Worm (Caenorhabditis elegans) whole organism, L4 larva: Measurements from ENCODE around the gene R10E11.5.

Experiments used
- F10B5.3 ChIP-seq: sonication (generic microtip); optimal IDR thresholded peaks from 2 replicates; lab custom pipeline; 2016; ENCODE audit warnings: mild to moderate bottlenecking, missing genetic modification characterization, missing compliant biosample characterization
- F49E8.2 ChIP-seq: sonication (generic microtip); optimal IDR thresholded peaks from 2 replicates; lab custom pipeline; 2016; ENCODE audit warnings: missing compliant biosample characterization, mild to moderate bottlenecking, missing genetic modification characterization, borderline replicate concordance
- R02D3.7 ChIP-seq: fragments of 150-350 bp; sonication (generic microtip); optimal IDR thresholded peaks from 3 replicates; lab custom pipeline; 2014; ENCODE audit warnings: missing biosample characterization, missing genetic modification characterization
- T20F7.1 ChIP-seq: fragments of 200-800 bp; sonication (Bioruptor generic); optimal IDR thresholded peaks from 2 replicates; lab custom pipeline; 2018; ENCODE audit warnings: mild to moderate bottlenecking, missing genetic modification characterization, missing compliant biosample characterization
- Y105C5A.15 ChIP-seq: fragments of 200-800 bp; sonication (Bioruptor generic); IDR thresholded peaks from 2 replicates; pipeline ENCODE4 v1.3.6; 2022; ENCODE audit warnings: missing genetic modification characterization, missing compliant biosample characterization
- Y48G9A.11 ChIP-seq: fragments of 200-800 bp; sonication (Bioruptor generic); IDR thresholded peaks from 2 replicates; pipeline ENCODE4 v1.3.6; 2022; ENCODE audit warnings: missing genetic modification reagents, missing genetic modification characterization, missing compliant biosample characterization
- Y75B8A.6 ChIP-seq: fragments of 200-800 bp; sonication (Bioruptor generic); IDR thresholded peaks from 2 replicates; pipeline ENCODE4 v1.3.6; 2022; ENCODE audit warnings: missing genetic modification reagents, missing genetic modification characterization, missing compliant biosample characterization
- ZK337.2 ChIP-seq: fragments of 200-800 bp; sonication (Bioruptor generic); IDR thresholded peaks from 2 replicates; pipeline ENCODE4 v1.3.6; 2022; ENCODE audit warnings: missing genetic modification reagents, missing genetic modification characterization, missing compliant biosample characterization
- ZK546.5 ChIP-seq, 2 experiments: sonication (generic microtip); optimal IDR thresholded peaks; 2 replicates each; lab custom pipeline; 2017; ENCODE audit warnings: missing biosample characterization in 2 of 2, missing genetic modification characterization in 2 of 2
- aly-2 ChIP-seq: sonication (generic microtip); optimal IDR thresholded peaks from 2 replicates; lab custom pipeline; 2018; ENCODE audit warnings: missing biosample characterization, missing genetic modification characterization
- arid-1 ChIP-seq: fragments of 200-800 bp; sonication (Bioruptor generic); conservative IDR thresholded peaks from 2 replicates; pipeline ENCODE4 v1.3.6; 2022; ENCODE audit warnings: missing genetic modification reagents, missing genetic modification characterization, missing compliant biosample characterization
- ceh-28 ChIP-seq: fragments of 150-350 bp; optimal IDR thresholded peaks from 2 replicates; lab custom pipeline; 2014; ENCODE audit warnings: missing biosample characterization, missing genetic modification reagents, missing genetic modification characterization
- ceh-32 ChIP-seq: sonication (generic microtip); optimal IDR thresholded peaks from 2 replicates; lab custom pipeline; 2016; ENCODE audit warnings: mild to moderate bottlenecking, missing genetic modification characterization, missing compliant biosample characterization; ENCODE audit not compliant: poor library complexity
- ceh-82 ChIP-seq: sonication (generic microtip); optimal IDR thresholded peaks from 2 replicates; lab custom pipeline; 2017; ENCODE audit warnings: missing biosample characterization, missing genetic modification characterization
- ces-1 ChIP-seq: fragments of 150-350 bp; sonication (generic microtip); optimal IDR thresholded peaks from 4 replicates; lab custom pipeline; 2014; ENCODE audit warnings: missing biosample characterization, missing genetic modification reagents, missing genetic modification characterization
- daf-12 ChIP-seq: fragments of 150-350 bp; optimal IDR thresholded peaks from 2 replicates; lab custom pipeline; 2014; ENCODE audit warnings: missing biosample characterization, missing genetic modification reagents, missing genetic modification characterization
- daf-19 ChIP-seq: fragments of 200-800 bp; sonication (Bioruptor generic); conservative IDR thresholded peaks from 2 replicates; pipeline ENCODE4 v1.3.6; 2022; ENCODE audit warnings: missing genetic modification characterization, missing compliant biosample characterization
- daf-8 ChIP-seq: fragments of 200-800 bp; sonication (Bioruptor generic); IDR thresholded peaks from 2 replicates; pipeline ENCODE4 v1.3.6; 2022; ENCODE audit warnings: missing genetic modification characterization, missing compliant biosample characterization
- dmd-6 ChIP-seq: fragments of 200-800 bp; sonication (Bioruptor generic); IDR thresholded peaks from 2 replicates; pipeline ENCODE4 v1.3.6; 2022; ENCODE audit warnings: missing genetic modification reagents, missing genetic modification characterization, missing compliant biosample characterization
- egl-43 ChIP-seq: fragments of 200-800 bp; sonication (Bioruptor generic); IDR thresholded peaks from 2 replicates; pipeline ENCODE4 v1.3.6; 2022; ENCODE audit warnings: missing genetic modification reagents, missing genetic modification characterization, missing compliant biosample characterization
- fos-1 ChIP-seq: fragments of 150-350 bp; optimal IDR thresholded peaks from 2 replicates; lab custom pipeline; 2014; ENCODE audit warnings: missing biosample characterization, missing genetic modification characterization
- gei-8 ChIP-seq: fragments of 200-800 bp; sonication (Bioruptor generic); optimal IDR thresholded peaks from 2 replicates; lab custom pipeline; 2018; ENCODE audit warnings: mild to moderate bottlenecking, missing genetic modification characterization, missing compliant biosample characterization
- hif-1 ChIP-seq, 2 experiments: sonication (generic microtip); optimal IDR thresholded peaks; 2 replicates each; lab custom pipeline; 2016 to 2017; ENCODE audit warnings: missing compliant biosample characterization in 2 of 2, missing genetic modification characterization in 2 of 2, missing genetic modification reagents in 2 of 2, missing genotype in 2 of 2, mild to moderate bottlenecking in 1 of 2
- hlh-30 ChIP-seq: sonication (generic microtip); optimal IDR thresholded peaks from 2 replicates; lab custom pipeline; 2017; ENCODE audit warnings: antibody characterized with exemption, mild to moderate bottlenecking, missing genetic modification characterization, missing compliant biosample characterization; ENCODE audit not compliant: insufficient read depth
- hmg-1.1 ChIP-seq: fragments of 200-800 bp; sonication (Bioruptor generic); IDR thresholded peaks from 2 replicates; pipeline ENCODE4 v1.3.6; 2022; ENCODE audit warnings: missing genetic modification reagents, missing genetic modification characterization, missing compliant biosample characterization
- jun-1 ChIP-seq: fragments of 150-350 bp; optimal IDR thresholded peaks from 2 replicates; lab custom pipeline; 2014; ENCODE audit warnings: missing biosample characterization, missing genetic modification reagents, missing genetic modification characterization
- lin-1 ChIP-seq: fragments of 200-800 bp; sonication (Bioruptor generic); IDR thresholded peaks from 2 replicates; pipeline ENCODE4 v1.3.6; 2022; ENCODE audit warnings: missing genetic modification reagents, missing genetic modification characterization, missing compliant biosample characterization
- lin-13 ChIP-seq: fragments of 150-350 bp; optimal IDR thresholded peaks from 2 replicates; lab custom pipeline; 2014; ENCODE audit warnings: missing biosample characterization, missing genetic modification reagents, missing genetic modification characterization
- lin-29 ChIP-seq: fragments of 200-800 bp; sonication (Bioruptor generic); IDR thresholded peaks from 2 replicates; pipeline ENCODE4 v1.3.6; 2022; ENCODE audit warnings: missing genetic modification reagents, missing genetic modification characterization, missing compliant biosample characterization
- lin-38 ChIP-seq: fragments of 200-800 bp; sonication (Bioruptor generic); IDR thresholded peaks from 2 replicates; pipeline ENCODE4 v1.3.6; 2022; ENCODE audit warnings: missing genetic modification reagents, missing genetic modification characterization, missing compliant biosample characterization
- lin-39 ChIP-seq: fragments of 150-350 bp; optimal IDR thresholded peaks from 2 replicates; lab custom pipeline; 2014; ENCODE audit warnings: missing biosample characterization, missing genetic modification reagents, missing genetic modification characterization
- madf-9 ChIP-seq: fragments of 200-800 bp; sonication (Bioruptor generic); conservative IDR thresholded peaks from 2 replicates; pipeline ENCODE4 v1.3.6; 2022; ENCODE audit warnings: missing genetic modification reagents, missing genetic modification characterization, missing compliant biosample characterization
- mdl-1 ChIP-seq, 2 experiments: fragments of 150-350 bp in 1 of 2; sonication (generic microtip) in 1 of 2; optimal IDR thresholded peaks; 2 replicates each; lab custom pipeline; 2014 to 2017; ENCODE audit warnings: missing biosample characterization in 2 of 2, missing genetic modification characterization in 2 of 2
- mxl-3 ChIP-seq: fragments of 200-800 bp; sonication (Bioruptor generic); optimal IDR thresholded peaks from 2 replicates; lab custom pipeline; 2018; ENCODE audit warnings: mild to moderate bottlenecking, missing genetic modification characterization, missing compliant biosample characterization
- nhr-102 ChIP-seq: sonication (generic microtip); optimal IDR thresholded peaks from 2 replicates; lab custom pipeline; 2016; ENCODE audit warnings: mild to moderate bottlenecking, missing genetic modification characterization, moderate library complexity, missing compliant biosample characterization
- nhr-237 ChIP-seq: sonication (generic microtip); optimal IDR thresholded peaks from 2 replicates; lab custom pipeline; 2017; ENCODE audit warnings: missing biosample characterization, missing genetic modification characterization
- nhr-28 ChIP-seq: fragments of 150-350 bp; optimal IDR thresholded peaks from 2 replicates; lab custom pipeline; 2014; ENCODE audit warnings: missing biosample characterization, missing genetic modification characterization
- nhr-41 ChIP-seq: fragments of 200-800 bp; sonication (Bioruptor generic); IDR thresholded peaks from 2 replicates; pipeline ENCODE4 v1.3.6; 2022; ENCODE audit warnings: missing genetic modification reagents, missing genetic modification characterization, missing compliant biosample characterization
- nhr-77 ChIP-seq: fragments of 150-350 bp; optimal IDR thresholded peaks from 2 replicates; lab custom pipeline; 2014; ENCODE audit warnings: missing biosample characterization, missing genetic modification characterization
- php-3 ChIP-seq: fragments of 200-800 bp; sonication (Bioruptor generic); IDR thresholded peaks from 2 replicates; pipeline ENCODE4 v1.3.6; 2022; ENCODE audit warnings: missing genetic modification reagents, missing genetic modification characterization, missing compliant biosample characterization
- saeg-2 ChIP-seq: fragments of 200-800 bp; sonication (Bioruptor generic); IDR thresholded peaks from 2 replicates; pipeline ENCODE4 v1.3.6; 2022; ENCODE audit warnings: missing genetic modification reagents, missing genetic modification characterization, missing compliant biosample characterization
- sdz-12 ChIP-seq: fragments of 200-800 bp; sonication (Bioruptor generic); optimal IDR thresholded peaks from 2 replicates; lab custom pipeline; 2018; ENCODE audit warnings: mild to moderate bottlenecking, missing genetic modification characterization, missing compliant biosample characterization
- snpc-1.2 ChIP-seq: fragments of 200-800 bp; sonication (Bioruptor generic); IDR thresholded peaks from 2 replicates; pipeline ENCODE4 v1.3.6; 2022; ENCODE audit warnings: missing genetic modification reagents, missing genetic modification characterization, missing compliant biosample characterization
- snpc-4 ChIP-seq: fragments of 150-350 bp; optimal IDR thresholded peaks from 2 replicates; lab custom pipeline; 2014; ENCODE audit warnings: missing biosample characterization, missing genetic modification characterization
- spr-1 ChIP-seq: sonication (generic microtip); optimal IDR thresholded peaks from 2 replicates; lab custom pipeline; 2016; ENCODE audit warnings: mild to moderate bottlenecking, missing genetic modification characterization, missing compliant biosample characterization
- spr-3 ChIP-seq: fragments of 200-800 bp; sonication (Bioruptor generic); optimal IDR thresholded peaks from 2 replicates; lab custom pipeline; 2018; ENCODE audit warnings: mild to moderate bottlenecking, missing genetic modification characterization, missing compliant biosample characterization
- tag-97 ChIP-seq: fragments of 200-800 bp; sonication (Bioruptor generic); IDR thresholded peaks from 2 replicates; pipeline ENCODE4 v1.3.6; 2022; ENCODE audit warnings: missing genetic modification characterization, missing compliant biosample characterization
- unc-130 ChIP-seq: sonication (generic microtip); optimal IDR thresholded peaks from 2 replicates; lab custom pipeline; 2016; ENCODE audit warnings: missing genetic modification reagents, missing genetic modification characterization, missing compliant biosample characterization
- unc-39 ChIP-seq: sonication (generic microtip); optimal IDR thresholded peaks from 2 replicates; lab custom pipeline; 2017; ENCODE audit warnings: missing biosample characterization, missing genetic modification characterization
- vab-7 ChIP-seq: fragments of 200-800 bp; sonication (Bioruptor generic); IDR thresholded peaks from 2 replicates; pipeline ENCODE4 v1.3.6; 2022; ENCODE audit warnings: missing genetic modification reagents, missing genetic modification characterization, missing compliant biosample characterization
- zip-11 ChIP-seq: fragments of 200-800 bp; sonication (Bioruptor generic); IDR thresholded peaks from 2 replicates; pipeline ENCODE4 v1.3.6; 2022; ENCODE audit warnings: missing genetic modification characterization, missing compliant biosample characterization
- zip-2 ChIP-seq: fragments of 150-350 bp; optimal IDR thresholded peaks from 2 replicates; lab custom pipeline; 2014; ENCODE audit warnings: missing biosample characterization, missing genetic modification characterization

R10E11.5 gene

DNA sequence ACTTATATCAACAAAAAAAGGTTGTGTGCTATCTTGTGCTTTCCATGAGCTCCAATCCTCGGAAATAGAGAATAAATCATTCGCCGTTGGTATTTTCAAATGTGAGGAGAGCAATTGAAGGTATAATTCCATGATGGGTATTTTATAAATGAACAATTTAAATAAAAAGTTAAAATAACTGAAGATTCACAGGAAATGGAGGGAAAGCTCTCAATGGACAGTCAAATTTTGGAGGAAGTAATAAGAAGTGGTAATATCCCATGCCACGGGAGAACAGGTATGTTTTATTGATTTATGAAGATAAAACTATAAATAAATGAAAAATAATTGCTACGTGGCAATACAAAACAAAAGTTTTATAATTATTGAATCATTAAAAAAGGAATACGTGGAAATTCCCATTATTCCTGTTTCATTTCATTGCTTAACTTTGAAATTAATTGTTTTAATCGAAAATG is 6.3 kb downstream of the R10E11.5 start (continued):
- TF ChIP-seq Y75B8A.6 (GFP tag; lab: Robert Waterston, UW) (no peak), daf-8 (GFP tag; lab: Robert Waterston, UW) (no peak), unc-39 (tag; lab: Kevin White, UChicago) (no peak), Y105C5A.15 (0 out of 2 replicates have a peak, but pooled peaks have one; percentile 7), dmd-6 (GFP tag; lab: Robert Waterston, UW) (no peak), F49E8.2 (tag; lab: Kevin White, UChicago) (no peak), hif-1 (tag; optimal IDR thresholded peaks at IDR 0.05; lab: Kevin White, UChicago) (no peak), ces-1 (GFP tag; lab: Kevin White, UChicago) (no peak), aly-2 (tag; lab: Kevin White, UChicago) (no peak), hlh-30 (tag; lab: Kevin White, UChicago) (no peak), zip-11 (no peak), snpc-1.2 (GFP tag; lab: Robert Waterston, UW) (no peak), daf-19 (GFP tag; lab: Robert Waterston, UW) (no peak), nhr-102 (tag; lab: Kevin White, UChicago) (peak; percentile 73), R02D3.7 (no peak), php-3 (GFP tag; lab: Robert Waterston, UW) (no peak), hmg-1.1 (GFP tag; lab: Robert Waterston, UW) (peak; percentile 36; the same call in 1 of the 2 replicates), daf-12 (no peak), zip-2 (tag; lab: Kevin White, UChicago) (no peak), vab-7 (GFP tag; lab: Robert Waterston, UW) (no peak), snpc-4 (tag; lab: Kevin White, UChicago) (no peak), ZK546.5 (tag; optimal IDR thresholded peaks at IDR 0.05; lab: Kevin White, UChicago) (no peak), mxl-3 (GFP tag; lab: Kevin White, UChicago) (no peak), lin-38 (GFP tag; lab: Robert Waterston, UW) (peak; percentile 62), sdz-12 (GFP tag; lab: Kevin White, UChicago) (peak; percentile 76), lin-39 (tag; lab: Kevin White, UChicago) (no peak), unc-130 (GFP tag; lab: Kevin White, UChicago) (no peak), egl-43 (GFP tag; lab: Robert Waterston, UW) (no peak), ZK337.2 (GFP tag; lab: Robert Waterston, UW) (no peak), arid-1 (no peak), madf-9 (GFP tag; lab: Robert Waterston, UW) (no peak), mdl-1 (tag; optimal IDR thresholded peaks at IDR 0.05; lab: Kevin White, UChicago) (no peak), ceh-32 (tag; lab: Kevin White, UChicago) (no peak), lin-13 (GFP tag; lab: Kevin White, UChicago) (no peak), Y48G9A.11 (GFP tag; lab: Robert Waterston, UW) (no peak), lin-29 (GFP tag; lab: Robert Waterston, UW) (no peak), spr-1 (tag; lab: Kevin White, UChicago) (peak; percentile 26), spr-3 (GFP tag; lab: Kevin White, UChicago) (peak; percentile 40), ceh-82 (tag; lab: Kevin White, UChicago) (no peak), jun-1 (tag; lab: Kevin White, UChicago) (no peak), nhr-77 (tag; lab: Kevin White, UChicago) (no peak), saeg-2 (GFP tag; lab: Robert Waterston, UW) (no peak), ceh-28 (tag; lab: Kevin White, UChicago) (no peak), nhr-28 (tag; lab: Kevin White, UChicago) (no peak), nhr-237 (tag; lab: Kevin White, UChicago) (no peak), F10B5.3 (tag; lab: Kevin White, UChicago) (no peak), T20F7.1 (GFP tag; lab: Kevin White, UChicago) (peak; percentile 47), fos-1 (peak; percentile 51), lin-1 (GFP tag; lab: Robert Waterston, UW) (no peak), nhr-41 (GFP tag; lab: Robert Waterston, UW) (no peak), tag-97 (GFP tag; lab: Robert Waterston, UW) (no peak), gei-8 (GFP tag; lab: Kevin White, UChicago) (no peak)
